Fruit fly (Drosophila melanogaster) whole organism, pupa: ENCODE data around the gene fz4.

Source experiments
- CG10348 ChIP-seq: fragments of 200-800 bp; sonication (Bioruptor generic); IDR thresholded peaks from 2 replicates; pipeline ENCODE4 v1.3.6; 2022; ENCODE audit warnings: missing biosample characterization, missing genetic modification characterization
- CG12605 ChIP-seq: fragments of 200-800 bp; sonication (Bioruptor generic); IDR thresholded peaks from 2 replicates; pipeline ENCODE4 v1.3.6; 2022; ENCODE audit warnings: missing biosample characterization, missing genetic modification characterization
- CG13204 ChIP-seq: fragments of 200-800 bp; sonication (Bioruptor generic); optimal IDR thresholded peaks from 2 replicates; lab custom pipeline; 2018; ENCODE audit warnings: missing biosample characterization, mild to moderate bottlenecking, missing genetic modification characterization, moderate library complexity
- CG14655 ChIP-seq: fragments of 200-800 bp; sonication (Bioruptor generic); optimal IDR thresholded peaks from 3 replicates; lab custom pipeline; 2017; ENCODE audit warnings: mild to moderate bottlenecking, missing biosample characterization, missing genetic modification reagents, missing genetic modification characterization
- CG15710 ChIP-seq: fragments of 200-800 bp; sonication (Bioruptor generic); optimal IDR thresholded peaks from 2 replicates; lab custom pipeline; 2018; ENCODE audit warnings: missing biosample characterization, mild to moderate bottlenecking, missing genetic modification characterization, moderate library complexity
- CG17806 ChIP-seq: fragments of 200-800 bp; sonication (Bioruptor generic); optimal IDR thresholded peaks from 2 replicates; lab custom pipeline; 2018; ENCODE audit warnings: missing biosample characterization, mild to moderate bottlenecking, missing genetic modification characterization, moderate library complexity
- CG32121 ChIP-seq: fragments of 200-800 bp; sonication (Bioruptor generic); IDR thresholded peaks from 2 replicates; pipeline ENCODE4 v1.3.6; 2022; ENCODE audit warnings: missing biosample characterization, missing genetic modification characterization
- CG34367 ChIP-seq: fragments of 200-800 bp; sonication (Bioruptor generic); optimal IDR thresholded peaks from 2 replicates; lab custom pipeline; 2018; ENCODE audit warnings: missing biosample characterization, mild to moderate bottlenecking, missing genetic modification characterization
- CG4496 ChIP-seq: fragments of 200-800 bp; sonication (Bioruptor generic); IDR thresholded peaks from 3 replicates; pipeline ENCODE4 v1.3.6; 2022; ENCODE audit warnings: missing biosample characterization, missing genetic modification characterization
- CG8159 ChIP-seq: fragments of 200-800 bp; sonication (Bioruptor generic); optimal IDR thresholded peaks from 3 replicates; lab custom pipeline; 2018; ENCODE audit warnings: missing biosample characterization, mild to moderate bottlenecking, missing genetic modification characterization, moderate library complexity
- CG8301 ChIP-seq: fragments of 200-800 bp; sonication (Bioruptor generic); optimal IDR thresholded peaks from 2 replicates; lab custom pipeline; 2018; ENCODE audit warnings: missing biosample characterization, mild to moderate bottlenecking, missing genetic modification characterization
- CG9948 ChIP-seq: fragments of 200-800 bp; sonication (Bioruptor generic); optimal IDR thresholded peaks from 2 replicates; lab custom pipeline; 2018; ENCODE audit warnings: missing biosample characterization, mild to moderate bottlenecking, missing genetic modification characterization, moderate library complexity
- D1 ChIP-seq: fragments of 200-800 bp; sonication (Bioruptor generic); optimal IDR thresholded peaks from 2 replicates; lab custom pipeline; 2018; ENCODE audit warnings: missing biosample characterization, mild to moderate bottlenecking, missing genetic modification characterization, moderate library complexity
- EcR ChIP-seq: fragments of 200-800 bp; sonication (Bioruptor generic); optimal IDR thresholded peaks from 3 replicates; lab custom pipeline; 2019; ENCODE audit warnings: missing biosample characterization, missing genetic modification characterization, mild to moderate bottlenecking, moderate library complexity, missing genetic modification reagents
- Ets98B ChIP-seq: fragments of 200-800 bp; sonication (Bioruptor generic); IDR thresholded peaks from 2 replicates; pipeline ENCODE4 v1.3.6; 2022; ENCODE audit warnings: missing biosample characterization, missing genetic modification characterization
- Pif1A ChIP-seq: fragments of 200-800 bp; sonication (Bioruptor generic); optimal IDR thresholded peaks from 3 replicates; lab custom pipeline; 2016; ENCODE audit warnings: missing biosample characterization, missing genetic modification characterization
- Pif1B ChIP-seq: fragments of 200-800 bp; sonication (Bioruptor generic); optimal IDR thresholded peaks from 3 replicates; lab custom pipeline; 2016; ENCODE audit warnings: missing biosample characterization, missing genetic modification characterization
- Snoo ChIP-seq: fragments of 200-800 bp; sonication (Bioruptor generic); optimal IDR thresholded peaks from 3 replicates; lab custom pipeline; 2017; ENCODE audit warnings: missing biosample characterization, mild to moderate bottlenecking, missing genetic modification characterization, inconsistent platforms
- fd96Ca ChIP-seq: fragments of 200-800 bp; sonication (Bioruptor generic); IDR thresholded peaks from 3 replicates; pipeline ENCODE4 v1.3.6; 2022; ENCODE audit warnings: missing biosample characterization, missing genetic modification characterization
- gl ChIP-seq: fragments of 200-800 bp; sonication (Bioruptor generic); optimal IDR thresholded peaks from 2 replicates; lab custom pipeline; 2018; ENCODE audit warnings: missing biosample characterization, mild to moderate bottlenecking, missing genetic modification characterization
- rn ChIP-seq: fragments of 200-800 bp; sonication (Bioruptor generic); IDR thresholded peaks from 2 replicates; pipeline ENCODE4 v1.3.6; 2022; ENCODE audit warnings: missing biosample characterization, missing genetic modification characterization

Gene fz4

DNA sequence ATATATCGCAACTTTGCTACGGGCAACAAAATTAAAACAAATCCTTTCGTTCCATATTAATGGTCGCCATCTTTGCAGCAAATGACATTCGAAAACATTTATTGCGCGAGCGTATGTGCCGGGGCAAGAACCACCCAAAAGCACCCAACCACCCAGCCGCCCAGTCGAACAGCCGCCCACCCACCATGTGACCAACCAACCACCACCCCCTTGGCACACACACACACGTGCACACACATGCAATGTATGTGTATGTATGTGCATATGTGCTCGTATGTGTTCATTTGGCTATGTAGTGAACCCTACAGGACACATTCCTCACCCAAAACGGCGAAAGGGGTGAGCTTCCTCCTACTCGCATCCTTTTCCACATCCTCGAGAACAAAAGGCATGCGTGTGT is 29.8 kb upstream of the fz4 start:
- TF ChIP-seq CG15710 (tag; lab: Kevin White, UChicago) (no peak), CG13204 (GFP tag; lab: Kevin White, UChicago) (no peak), CG8159 (tag; lab: Kevin White, UChicago) (no peak), Pif1A (GFP tag; lab: Kevin White, UChicago) (no peak), fd96Ca (GFP tag; lab: Robert Waterston, UW) (no peak), CG10348 (GFP tag; lab: Robert Waterston, UW) (no peak), Ets98B (GFP tag; lab: Robert Waterston, UW) (no peak), CG32121 (no peak), CG4496 (GFP tag; lab: Robert Waterston, UW) (no peak), EcR (GFP tag; lab: Kevin White, UChicago) (no peak), Pif1B (GFP tag; lab: Kevin White, UChicago) (no peak), D1 (tag; lab: Kevin White, UChicago) (no peak), CG9948 (tag; lab: Kevin White, UChicago) (no peak), Snoo (tag; lab: Kevin White, UChicago) (no peak), gl (tag; lab: Kevin White, UChicago) (no peak), CG14655 (GFP tag; lab: Kevin White, UChicago) (no peak), CG34367 (tag; lab: Kevin White, UChicago) (no peak), CG12605 (GFP tag; lab: Robert Waterston, UW) (no peak)

DNA sequence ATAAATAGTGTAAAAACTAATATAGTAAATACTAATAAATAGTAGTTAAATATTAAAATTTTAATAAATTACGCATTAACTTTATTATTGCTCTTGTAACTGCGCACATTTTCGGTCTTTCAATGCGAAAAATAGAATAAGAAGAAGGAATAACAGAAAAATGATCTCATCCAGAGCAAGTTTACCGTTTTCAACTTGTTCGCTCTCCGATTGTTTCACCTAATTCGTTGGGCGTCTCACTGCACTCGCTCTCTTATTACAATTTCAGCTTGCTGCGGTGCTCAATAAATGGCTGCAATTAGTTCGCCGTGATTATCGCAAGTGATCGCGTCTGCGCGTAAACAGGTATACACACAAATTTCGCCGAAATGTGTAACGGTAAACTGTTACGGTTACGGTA is 27.3 kb upstream of the fz4 start, which contains the start of gene Cph:
Gene Cph, plus strand, starts transcription at position 301 of the 400 bp plus-strand sequence.
- TF ChIP-seq CG14655 (GFP tag; lab: Kevin White, UChicago): no peak
- TF ChIP-seq gl (tag; lab: Kevin White, UChicago): no peak
- TF ChIP-seq CG34367 (tag; lab: Kevin White, UChicago): no peak
- no peak for TF ChIP-seq CG9948 (tag; lab: Kevin White, UChicago)
- TF ChIP-seq Pif1A (GFP tag; lab: Kevin White, UChicago): no peak
- TF ChIP-seq CG8301 (tag; lab: Kevin White, UChicago): no peak
- TF ChIP-seq CG32121: no peak
- no peak for TF ChIP-seq CG15710 (tag; lab: Kevin White, UChicago)
- no peak for TF ChIP-seq Ets98B (GFP tag; lab: Robert Waterston, UW)
- TF ChIP-seq CG4496 (GFP tag; lab: Robert Waterston, UW): no peak
- TF ChIP-seq CG8159 (tag; lab: Kevin White, UChicago): no peak
- TF ChIP-seq Snoo (tag; lab: Kevin White, UChicago): no peak
- TF ChIP-seq D1 (tag; lab: Kevin White, UChicago): no peak
- TF ChIP-seq CG17806 (tag; lab: Kevin White, UChicago): no peak
- no peak for TF ChIP-seq CG12605 (GFP tag; lab: Robert Waterston, UW)
- TF ChIP-seq CG13204 (GFP tag; lab: Kevin White, UChicago): no peak

DNA sequence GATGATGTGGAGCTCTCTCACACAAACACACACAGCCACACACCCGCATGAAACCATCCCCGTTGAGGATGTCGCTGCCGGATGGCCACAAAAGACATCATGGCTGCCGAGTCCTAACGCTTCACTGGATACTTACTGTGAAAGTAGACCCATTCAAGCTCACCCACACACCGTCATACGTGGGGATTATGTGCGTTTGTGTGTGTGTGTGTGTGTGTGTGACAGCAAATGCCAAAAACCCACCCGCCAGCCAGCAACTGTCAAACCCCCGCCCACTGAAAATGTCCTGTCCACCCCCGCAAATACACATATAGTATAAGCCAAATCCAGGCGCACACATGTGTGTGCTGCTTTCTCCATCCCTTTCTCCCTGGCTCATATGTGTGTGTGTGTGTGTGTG is 14.4 kb upstream of the fz4 start:
- TF ChIP-seq CG15710 (tag; lab: Kevin White, UChicago) (no peak), CG14655 (GFP tag; lab: Kevin White, UChicago) (no peak), fd96Ca (GFP tag; lab: Robert Waterston, UW) (no peak), CG10348 (GFP tag; lab: Robert Waterston, UW) (no peak), rn (GFP tag; lab: Robert Waterston, UW) (no peak), Snoo (tag; lab: Kevin White, UChicago) (no peak), CG12605 (GFP tag; lab: Robert Waterston, UW) (no peak), Pif1B (GFP tag; lab: Kevin White, UChicago) (no peak), CG17806 (tag; lab: Kevin White, UChicago) (no peak), Ets98B (GFP tag; lab: Robert Waterston, UW) (no peak), CG34367 (tag; lab: Kevin White, UChicago) (no peak), Pif1A (GFP tag; lab: Kevin White, UChicago) (no peak), CG32121 (no peak), CG4496 (GFP tag; lab: Robert Waterston, UW) (no peak), EcR (GFP tag; lab: Kevin White, UChicago) (no peak), gl (tag; lab: Kevin White, UChicago) (no peak), CG8159 (tag; lab: Kevin White, UChicago) (no peak), D1 (tag; lab: Kevin White, UChicago) (no peak), CG8301 (tag; lab: Kevin White, UChicago) (no peak), CG13204 (GFP tag; lab: Kevin White, UChicago) (no peak)

DNA sequence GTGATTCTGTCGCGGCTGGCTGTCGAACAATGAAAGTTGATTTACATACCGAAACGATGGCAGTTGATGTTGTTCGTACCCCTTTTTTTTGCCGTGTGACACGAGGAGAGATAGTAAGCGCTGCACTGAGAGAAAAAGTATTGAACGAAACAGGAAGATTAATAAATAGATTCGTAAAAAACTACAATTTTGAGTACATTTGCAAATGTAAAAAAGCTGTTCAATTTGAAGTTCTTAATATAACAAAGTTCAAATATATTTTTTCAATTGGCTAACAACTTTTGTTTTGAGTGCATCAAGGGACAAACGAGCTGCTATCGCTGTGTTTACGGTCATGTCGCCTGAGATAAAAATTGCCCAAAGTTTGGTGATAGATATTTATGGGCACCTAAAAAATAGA is 11.9 kb upstream of the fz4 start:
- TF ChIP-seq CG17806 (tag; lab: Kevin White, UChicago): no peak
- TF ChIP-seq CG15710 (tag; lab: Kevin White, UChicago): no peak
- no peak for TF ChIP-seq EcR (GFP tag; lab: Kevin White, UChicago)

DNA sequence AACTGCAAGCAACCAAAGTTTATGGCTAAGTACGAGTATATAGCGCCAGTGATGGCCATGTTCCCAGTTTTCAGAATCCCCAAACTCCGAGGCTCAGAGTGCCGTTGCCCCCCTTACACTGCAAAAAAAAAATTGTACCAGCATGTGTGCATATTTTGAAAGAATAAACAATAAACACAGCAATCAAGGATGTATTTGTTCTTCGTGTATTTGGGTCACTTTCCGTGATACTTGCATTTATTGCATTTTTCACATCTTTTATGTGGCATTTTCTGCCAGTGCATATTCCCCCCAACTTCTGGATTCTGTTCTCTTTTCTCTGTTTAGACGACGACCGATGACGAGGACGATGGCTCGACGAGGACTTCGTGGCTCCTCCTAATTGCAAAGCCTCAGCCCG is 10.0 kb upstream of the fz4 start:
- TF ChIP-seq fd96Ca (GFP tag; lab: Robert Waterston, UW) (0 out of 3 replicates have a peak, but pooled peaks have one; percentile 30), EcR (GFP tag; lab: Kevin White, UChicago) (no peak), CG34367 (tag; lab: Kevin White, UChicago) (peak; percentile 9), CG14655 (GFP tag; lab: Kevin White, UChicago) (peak; percentile 20), CG8301 (tag; lab: Kevin White, UChicago) (no peak), Snoo (tag; lab: Kevin White, UChicago) (no peak), CG17806 (tag; lab: Kevin White, UChicago) (peak; percentile 13), CG8159 (tag; lab: Kevin White, UChicago) (peak; percentile 45), gl (tag; lab: Kevin White, UChicago) (peak; percentile 11), CG13204 (GFP tag; lab: Kevin White, UChicago) (no peak), CG15710 (tag; lab: Kevin White, UChicago) (peak; percentile 47), CG4496 (GFP tag; lab: Robert Waterston, UW) (no peak)
